Fruit fly (Drosophila melanogaster): Measurements from ENCODE around the gene dos.
A peak's percentile ranks its signal among the peaks of the same experiment; 100 is the strongest.

The dos gene

DNA sequence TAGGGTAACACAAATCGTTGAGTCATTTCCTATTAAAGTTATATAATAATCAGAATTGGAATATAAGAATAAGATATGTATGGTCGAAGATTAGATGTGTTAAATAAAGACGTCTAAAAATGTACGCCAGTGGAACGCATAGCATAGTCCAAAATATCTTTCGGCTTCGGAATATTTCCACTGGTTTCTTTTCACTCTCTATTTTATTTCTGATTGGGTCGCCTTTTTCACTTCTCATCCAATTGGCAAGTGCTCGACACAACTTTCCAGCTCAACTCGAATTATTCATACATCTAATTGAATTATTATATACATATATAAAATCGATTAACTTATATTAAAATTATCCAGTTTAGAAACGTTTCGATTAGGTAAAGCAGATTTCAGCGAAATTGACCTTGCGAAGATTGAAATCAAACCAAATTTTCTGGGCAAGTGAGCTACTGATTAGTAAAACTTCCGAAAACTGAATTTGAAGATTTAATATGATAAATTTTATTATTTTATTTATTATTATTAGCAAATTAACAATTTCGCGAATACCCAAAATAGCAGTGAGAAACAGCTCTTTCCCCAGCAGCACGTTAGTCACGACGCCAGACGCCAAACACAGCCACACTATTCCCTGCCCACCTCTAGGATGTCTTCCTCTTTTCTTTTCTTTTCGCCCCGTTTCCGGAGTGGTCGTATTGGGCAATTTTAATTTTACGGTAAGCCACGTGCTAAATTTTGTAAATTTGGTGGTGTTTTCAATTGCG lies 2.2 kb upstream of the dos start, which contains the start of gene RpL8:
Gene RpL8, plus strand, starts transcription at position 653 of the 758 bp plus-strand sequence.
- TF ChIP-seq H15 (GFP tag; IDR thresholded peaks at IDR 0.05) (peak; percentile 75), Adf1 (GFP tag; IDR thresholded peaks at IDR 0.05) (peak; percentile 58), CG9727 (GFP tag; optimal IDR thresholded peaks at IDR 0.05) (peak; percentile 86), slbo (GFP tag; IDR thresholded peaks at IDR 0.05) (peak; percentile 91), CG4854 (GFP tag; optimal IDR thresholded peaks at IDR 0.05) (peak; percentile 76), Dp (GFP tag; optimal IDR thresholded peaks at IDR 0.05) (no peak), cwo (GFP tag; optimal IDR thresholded peaks at IDR 0.05) (peak; percentile 51), CG34224 (GFP tag; IDR thresholded peaks at IDR 0.05; ENCODE audit: partially characterized antibody) (peak; percentile 48; the same call in 2 of the 3 replicates), Atf-2 (GFP tag; optimal IDR thresholded peaks at IDR 0.05) (peak; percentile 24), CG11695 (GFP tag; IDR thresholded peaks at IDR 0.05) (peak; percentile 51; the same call in 2 of the 3 replicates), CG12155 (GFP tag; optimal IDR thresholded peaks at IDR 0.05) (peak; percentile 60), CG14860 (GFP tag; IDR thresholded peaks at IDR 0.05; ENCODE audit: partially characterized antibody) (peak; percentile 27; the same call in 1 of the 3 replicates), CG2120 (GFP tag; optimal IDR thresholded peaks at IDR 0.05) (peak; percentile 60), TFAM (GFP tag; optimal IDR thresholded peaks at IDR 0.05) (peak; percentile 30), sna (GFP tag; IDR thresholded peaks at IDR 0.05; ENCODE audit: partially characterized antibody) (0 out of 2 replicates have a peak, but pooled peaks have one; percentile 21), her (GFP tag; optimal IDR thresholded peaks at IDR 0.05) (peak; percentile 87), NC2α (GFP tag; optimal IDR thresholded peaks at IDR 0.05) (peak; percentile 68), jigr1 (GFP tag; IDR thresholded peaks at IDR 0.05) (0 out of 3 replicates have a peak, but pooled peaks have one; percentile 33), tx (GFP tag; optimal IDR thresholded peaks at IDR 0.05) (peak; percentile 49), CG9817 (tag; optimal IDR thresholded peaks at IDR 0.05) (peak; percentile 75), CG34376 (GFP tag; optimal IDR thresholded peaks at IDR 0.05) (peak; percentile 97), ci (GFP tag; IDR thresholded peaks at IDR 0.05) (peak; percentile 97), hbn (GFP tag; IDR thresholded peaks at IDR 0.05; ENCODE audit: partially characterized antibody) (peak; percentile 62), CG13624 (GFP tag; optimal IDR thresholded peaks at IDR 0.05) (peak; percentile 83), jumu (GFP tag; optimal IDR thresholded peaks at IDR 0.05) (peak; percentile 53), CG11456 (GFP tag; IDR thresholded peaks at IDR 0.05) (peak; percentile 94), Deaf1 (tag; optimal IDR thresholded peaks at IDR 0.05) (peak; percentile 27), MESR4 (GFP tag; optimal IDR thresholded peaks at IDR 0.05) (peak; percentile 100), CG6791 (GFP tag; IDR thresholded peaks at IDR 0.05; ENCODE audit: partially characterized antibody) (peak; percentile 70), Ets97D (GFP tag; optimal IDR thresholded peaks at IDR 0.05) (peak; percentile 99), Tbp (GFP tag; optimal IDR thresholded peaks at IDR 0.05) (no peak), gsb (GFP tag; IDR thresholded peaks at IDR 0.05) (peak; percentile 57), sens (GFP tag) (peak; percentile 92), CG7271 (tag; optimal IDR thresholded peaks at IDR 0.05) (peak; percentile 92), gce (GFP tag; IDR thresholded peaks at IDR 0.05) (peak; percentile 89; the same call in 2 of the 3 replicates), CG2199 (GFP tag; IDR thresholded peaks at IDR 0.05) (no peak), CG13424 (tag; optimal IDR thresholded peaks at IDR 0.05) (peak; percentile 66), cas (GFP tag; IDR thresholded peaks at IDR 0.05) (peak; percentile 52; the same call in 1 of the 2 replicates), CG8290 (GFP tag; optimal IDR thresholded peaks at IDR 0.05) (peak; percentile 49), CG8290 (tag; optimal IDR thresholded peaks at IDR 0.05) (peak; percentile 67 to 90), CG6175 (GFP tag; IDR thresholded peaks at IDR 0.05) (peak; percentile 67; the same call in 2 of the 3 replicates), dm (GFP tag; optimal IDR thresholded peaks at IDR 0.05) (peak; percentile 95), CG2116 (GFP tag; optimal IDR thresholded peaks at IDR 0.05) (peak; percentile 73), Sry-δ (GFP tag; optimal IDR thresholded peaks at IDR 0.05) (peak; percentile 88), trem (tag; optimal IDR thresholded peaks at IDR 0.05) (peak; percentile 59), prd (optimal IDR thresholded peaks at IDR 0.05) (no peak), prd (GFP tag; IDR thresholded peaks at IDR 0.05) (peak; percentile 78), zen (tag; optimal IDR thresholded peaks at IDR 0.05) (peak; percentile 74), stc (GFP tag; IDR thresholded peaks at IDR 0.05) (peak; percentile 77), MBD-R2 (GFP tag; IDR thresholded peaks at IDR 0.05) (peak; percentile 56; the same call in 1 of the 2 replicates)
